Worm (Caenorhabditis elegans) whole organism, L4 larva: Measurements from ENCODE around the gene C11E4.6.

Experiments used
- D1046.2 ChIP-seq: fragments of 200-800 bp; sonication (Bioruptor generic); IDR thresholded peaks from 2 replicates; pipeline ENCODE4 v1.3.6; 2022; ENCODE audit warnings: missing genetic modification characterization, missing compliant biosample characterization
- F37D6.2 ChIP-seq: sonication (generic microtip); optimal IDR thresholded peaks from 2 replicates; lab custom pipeline; 2016; ENCODE audit warnings: mild to moderate bottlenecking, missing genetic modification characterization, missing compliant biosample characterization
- F44E2.7 ChIP-seq: fragments of 200-800 bp; sonication (Bioruptor generic); IDR thresholded peaks from 2 replicates; pipeline ENCODE4 v2.1.2; 2022; ENCODE audit warnings: missing genetic modification characterization, missing compliant biosample characterization
- F49E8.2 ChIP-seq: sonication (generic microtip); optimal IDR thresholded peaks from 2 replicates; lab custom pipeline; 2016; ENCODE audit warnings: missing compliant biosample characterization, mild to moderate bottlenecking, missing genetic modification characterization, borderline replicate concordance
- T20F7.1 ChIP-seq: fragments of 200-800 bp; sonication (Bioruptor generic); optimal IDR thresholded peaks from 2 replicates; lab custom pipeline; 2018; ENCODE audit warnings: mild to moderate bottlenecking, missing genetic modification characterization, missing compliant biosample characterization
- Y105C5A.15 ChIP-seq: fragments of 200-800 bp; sonication (Bioruptor generic); IDR thresholded peaks from 2 replicates; pipeline ENCODE4 v1.3.6; 2022; ENCODE audit warnings: missing genetic modification characterization, missing compliant biosample characterization
- ZK337.2 ChIP-seq: fragments of 200-800 bp; sonication (Bioruptor generic); IDR thresholded peaks from 2 replicates; pipeline ENCODE4 v1.3.6; 2022; ENCODE audit warnings: missing genetic modification reagents, missing genetic modification characterization, missing compliant biosample characterization
- ZK546.5 ChIP-seq, 2 experiments: sonication (generic microtip); optimal IDR thresholded peaks; 2 replicates each; lab custom pipeline; 2017; ENCODE audit warnings: missing biosample characterization in 2 of 2, missing genetic modification characterization in 2 of 2
- arid-1 ChIP-seq: fragments of 200-800 bp; sonication (Bioruptor generic); conservative IDR thresholded peaks from 2 replicates; pipeline ENCODE4 v1.3.6; 2022; ENCODE audit warnings: missing genetic modification reagents, missing genetic modification characterization, missing compliant biosample characterization
- attf-4 ChIP-seq: sonication (generic microtip); optimal IDR thresholded peaks from 3 replicates; lab custom pipeline; 2017; ENCODE audit warnings: missing biosample characterization, missing genetic modification characterization
- ceh-20 ChIP-seq: fragments of 200-800 bp; sonication (Bioruptor generic); IDR thresholded peaks from 2 replicates; pipeline ENCODE4 v1.3.6; 2022; ENCODE audit warnings: missing genetic modification reagents, missing genetic modification characterization, missing compliant biosample characterization
- ceh-28 ChIP-seq: fragments of 150-350 bp; optimal IDR thresholded peaks from 2 replicates; lab custom pipeline; 2014; ENCODE audit warnings: missing biosample characterization, missing genetic modification reagents, missing genetic modification characterization
- ceh-44 ChIP-seq: fragments of 200-800 bp; sonication (Bioruptor generic); IDR thresholded peaks from 2 replicates; pipeline ENCODE4 v1.3.6; 2022; ENCODE audit warnings: missing genetic modification reagents, missing genetic modification characterization, missing compliant biosample characterization
- ceh-62 ChIP-seq: sonication (generic microtip); optimal IDR thresholded peaks from 2 replicates; lab custom pipeline; 2017; ENCODE audit warnings: missing biosample characterization, missing genetic modification characterization
- daf-12 ChIP-seq: fragments of 150-350 bp; optimal IDR thresholded peaks from 2 replicates; lab custom pipeline; 2014; ENCODE audit warnings: missing biosample characterization, missing genetic modification reagents, missing genetic modification characterization
- daf-16 ChIP-seq, 3 experiments: sonication (generic microtip); optimal IDR thresholded peaks; 2 replicates each; lab custom pipeline; 2016 to 2017; ENCODE audit warnings: missing genetic modification characterization in 3 of 3, missing genetic modification reagents in 3 of 3, mild to moderate bottlenecking in 2 of 3, missing compliant biosample characterization in 2 of 3, missing biosample characterization in 1 of 3, moderate library complexity in 1 of 3
- daf-19 ChIP-seq: fragments of 200-800 bp; sonication (Bioruptor generic); conservative IDR thresholded peaks from 2 replicates; pipeline ENCODE4 v1.3.6; 2022; ENCODE audit warnings: missing genetic modification characterization, missing compliant biosample characterization
- egl-43 ChIP-seq: fragments of 200-800 bp; sonication (Bioruptor generic); IDR thresholded peaks from 2 replicates; pipeline ENCODE4 v1.3.6; 2022; ENCODE audit warnings: missing genetic modification reagents, missing genetic modification characterization, missing compliant biosample characterization
- fkh-10 ChIP-seq: fragments of 150-350 bp; optimal IDR thresholded peaks from 2 replicates; lab custom pipeline; 2014; ENCODE audit warnings: missing biosample characterization, missing genetic modification reagents, missing genetic modification characterization
- hif-1 ChIP-seq, 2 experiments: sonication (generic microtip); optimal IDR thresholded peaks; 2 replicates each; lab custom pipeline; 2016 to 2017; ENCODE audit warnings: missing compliant biosample characterization in 2 of 2, missing genetic modification characterization in 2 of 2, missing genetic modification reagents in 2 of 2, missing genotype in 2 of 2, mild to moderate bottlenecking in 1 of 2
- jun-1 ChIP-seq: fragments of 150-350 bp; optimal IDR thresholded peaks from 2 replicates; lab custom pipeline; 2014; ENCODE audit warnings: missing biosample characterization, missing genetic modification reagents, missing genetic modification characterization
- lin-13 ChIP-seq: fragments of 150-350 bp; optimal IDR thresholded peaks from 2 replicates; lab custom pipeline; 2014; ENCODE audit warnings: missing biosample characterization, missing genetic modification reagents, missing genetic modification characterization
- lir-3 ChIP-seq: sonication (generic microtip); optimal IDR thresholded peaks from 2 replicates; lab custom pipeline; 2016; ENCODE audit warnings: mild to moderate bottlenecking, missing genetic modification characterization, missing compliant biosample characterization
- lsy-2 ChIP-seq, 2 experiments: fragments of 150-350 bp in 1 of 2; sonication (generic microtip) in 1 of 2; optimal IDR thresholded peaks; 2 replicates each; lab custom pipeline; 2014 to 2017; ENCODE audit warnings: missing biosample characterization in 2 of 2, missing genetic modification characterization in 2 of 2
- mep-1 ChIP-seq: fragments of 150-350 bp; sonication (generic microtip); optimal IDR thresholded peaks from 3 replicates; lab custom pipeline; 2014; ENCODE audit warnings: missing biosample characterization, missing genetic modification characterization
- mes-2 ChIP-seq: sonication (generic microtip); optimal IDR thresholded peaks from 2 replicates; lab custom pipeline; 2016; ENCODE audit warnings: missing genotype, mild to moderate bottlenecking, missing genetic modification characterization, missing compliant biosample characterization; ENCODE audit not compliant: poor library complexity, severe bottlenecking
- nhr-102 ChIP-seq: sonication (generic microtip); optimal IDR thresholded peaks from 2 replicates; lab custom pipeline; 2016; ENCODE audit warnings: mild to moderate bottlenecking, missing genetic modification characterization, moderate library complexity, missing compliant biosample characterization
- nhr-11 ChIP-seq: fragments of 150-350 bp; optimal IDR thresholded peaks from 2 replicates; lab custom pipeline; 2014; ENCODE audit warnings: missing biosample characterization, missing genetic modification characterization
- nhr-237 ChIP-seq: sonication (generic microtip); optimal IDR thresholded peaks from 2 replicates; lab custom pipeline; 2017; ENCODE audit warnings: missing biosample characterization, missing genetic modification characterization
- nhr-25 ChIP-seq: sonication (generic microtip); optimal IDR thresholded peaks from 2 replicates; lab custom pipeline; 2017; ENCODE audit warnings: missing genetic modification characterization, mild to moderate bottlenecking, missing compliant biosample characterization, antibody characterized with exemption, moderate library complexity, borderline replicate concordance; ENCODE audit not compliant: insufficient read depth
- nhr-28 ChIP-seq: fragments of 150-350 bp; optimal IDR thresholded peaks from 2 replicates; lab custom pipeline; 2014; ENCODE audit warnings: missing biosample characterization, missing genetic modification characterization
- nhr-41 ChIP-seq: fragments of 200-800 bp; sonication (Bioruptor generic); IDR thresholded peaks from 2 replicates; pipeline ENCODE4 v1.3.6; 2022; ENCODE audit warnings: missing genetic modification reagents, missing genetic modification characterization, missing compliant biosample characterization
- nhr-42 ChIP-seq: fragments of 200-800 bp; sonication (Bioruptor generic); IDR thresholded peaks from 2 replicates; pipeline ENCODE4 v1.3.6; 2022; ENCODE audit warnings: missing genetic modification characterization, missing compliant biosample characterization
- nhr-6 ChIP-seq: fragments of 150-350 bp; optimal IDR thresholded peaks from 2 replicates; lab custom pipeline; 2014; ENCODE audit warnings: missing biosample characterization, missing genetic modification characterization
- nhr-77 ChIP-seq: fragments of 150-350 bp; optimal IDR thresholded peaks from 2 replicates; lab custom pipeline; 2014; ENCODE audit warnings: missing biosample characterization, missing genetic modification characterization
- pqm-1 ChIP-seq: sonication (generic microtip); optimal IDR thresholded peaks from 2 replicates; lab custom pipeline; 2017; ENCODE audit warnings: missing biosample characterization, missing genetic modification characterization
- sdz-12 ChIP-seq: fragments of 200-800 bp; sonication (Bioruptor generic); optimal IDR thresholded peaks from 2 replicates; lab custom pipeline; 2018; ENCODE audit warnings: mild to moderate bottlenecking, missing genetic modification characterization, missing compliant biosample characterization
- set-16 ChIP-seq: fragments of 200-800 bp; sonication (Bioruptor generic); IDR thresholded peaks from 2 replicates; pipeline ENCODE4 v1.3.6; 2022; ENCODE audit warnings: missing genetic modification reagents, missing genetic modification characterization, missing compliant biosample characterization
- skn-1 ChIP-seq: fragments of 150-350 bp; optimal IDR thresholded peaks from 2 replicates; lab custom pipeline; 2014; ENCODE audit warnings: missing biosample characterization, missing genetic modification characterization
- snpc-1.2 ChIP-seq: fragments of 200-800 bp; sonication (Bioruptor generic); IDR thresholded peaks from 2 replicates; pipeline ENCODE4 v1.3.6; 2022; ENCODE audit warnings: missing genetic modification reagents, missing genetic modification characterization, missing compliant biosample characterization
- spr-3 ChIP-seq: fragments of 200-800 bp; sonication (Bioruptor generic); optimal IDR thresholded peaks from 2 replicates; lab custom pipeline; 2018; ENCODE audit warnings: mild to moderate bottlenecking, missing genetic modification characterization, missing compliant biosample characterization
- tra-1 ChIP-seq: fragments of 200-800 bp; sonication (Bioruptor generic); IDR thresholded peaks from 2 replicates; pipeline ENCODE4 v1.3.6; 2022; ENCODE audit warnings: missing genetic modification reagents, missing genetic modification characterization, missing compliant biosample characterization
- unc-39 ChIP-seq: sonication (generic microtip); optimal IDR thresholded peaks from 2 replicates; lab custom pipeline; 2017; ENCODE audit warnings: missing biosample characterization, missing genetic modification characterization
- vab-7 ChIP-seq: fragments of 200-800 bp; sonication (Bioruptor generic); IDR thresholded peaks from 2 replicates; pipeline ENCODE4 v1.3.6; 2022; ENCODE audit warnings: missing genetic modification reagents, missing genetic modification characterization, missing compliant biosample characterization
- zag-1 ChIP-seq: fragments of 150-350 bp; optimal IDR thresholded peaks from 2 replicates; lab custom pipeline; 2014; ENCODE audit warnings: missing biosample characterization, missing genetic modification characterization
- zfp-2 ChIP-seq: sonication (generic microtip); optimal IDR thresholded peaks from 2 replicates; lab custom pipeline; 2016; ENCODE audit warnings: mild to moderate bottlenecking, missing genetic modification characterization, missing compliant biosample characterization
- zip-11 ChIP-seq: fragments of 200-800 bp; sonication (Bioruptor generic); IDR thresholded peaks from 2 replicates; pipeline ENCODE4 v1.3.6; 2022; ENCODE audit warnings: missing genetic modification characterization, missing compliant biosample characterization
- ztf-7 ChIP-seq: fragments of 150-350 bp; optimal IDR thresholded peaks from 2 replicates; lab custom pipeline; 2014; ENCODE audit warnings: missing biosample characterization, missing genetic modification characterization

Gene C11E4.6

DNA sequence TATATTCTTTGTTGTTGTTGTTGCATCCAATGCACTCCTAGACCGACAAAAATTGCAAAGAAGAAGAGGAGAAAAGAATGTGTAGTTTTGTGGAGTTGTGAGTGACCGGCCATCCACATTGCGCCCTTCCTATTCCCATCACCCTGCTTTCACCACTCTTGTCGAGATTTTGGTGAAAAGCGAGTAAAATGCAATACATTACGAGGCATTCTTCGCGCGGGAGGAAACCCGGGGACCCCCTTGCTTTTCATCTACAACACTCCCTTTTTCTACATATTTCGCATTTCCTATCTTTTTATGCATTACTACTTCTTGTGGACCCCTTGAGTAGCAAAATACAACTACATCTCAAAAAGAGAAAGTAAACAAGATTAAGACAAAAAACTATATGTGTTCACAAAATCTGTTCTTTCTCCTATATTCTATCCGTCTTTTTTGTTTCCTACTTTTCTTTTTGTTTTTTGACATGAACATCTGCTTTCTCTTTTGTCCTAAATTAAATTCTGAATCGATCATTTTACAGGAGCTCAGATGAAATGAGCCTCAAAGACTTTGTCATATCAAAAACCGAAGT lies at the start of gene C11E4.6:
C11E4.6 (plus strand) TSS at position 524 of the 574 bp plus-strand sequence.
- TF ChIP-seq lsy-2 (tag; optimal IDR thresholded peaks at IDR 0.05; lab: Kevin White, UChicago), result no peak
- peak; percentile 80 for TF ChIP-seq fkh-10 (GFP tag; lab: Kevin White, UChicago)

DNA sequence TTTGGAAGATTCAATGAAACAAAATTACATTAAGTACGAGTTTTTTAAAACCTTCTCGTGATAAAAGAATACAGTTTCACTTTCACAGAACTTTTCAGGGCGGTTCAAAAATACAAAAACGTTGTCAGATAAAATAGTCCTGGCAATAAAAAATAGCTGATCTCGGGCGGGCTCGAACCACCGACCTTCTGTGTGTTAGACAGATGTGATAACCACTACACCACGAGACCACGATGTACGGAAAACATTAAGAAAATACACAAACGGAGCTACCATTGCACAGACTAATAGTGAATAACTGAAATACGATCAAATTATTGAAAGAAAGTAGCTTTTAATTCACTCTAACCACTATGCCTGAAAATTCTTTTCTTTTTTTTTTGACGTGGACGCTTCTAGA lies 49.4 kb upstream of the C11E4.6 start:
- TF ChIP-seq ceh-62, result no peak
- no peak for TF ChIP-seq T20F7.1
- TF ChIP-seq sdz-12 (GFP tag; lab: Kevin White, UChicago), result no peak
- TF ChIP-seq nhr-11 (tag; lab: Kevin White, UChicago), result no peak
- TF ChIP-seq snpc-1.2, result no peak
- no peak for TF ChIP-seq zip-11 (GFP tag; lab: Robert Waterston, UW)
- no peak for TF ChIP-seq ceh-28 (tag; lab: Kevin White, UChicago)
- TF ChIP-seq nhr-41 (GFP tag; lab: Robert Waterston, UW), result no peak
- peak; percentile 30 to 40 for TF ChIP-seq daf-16 (GFP tag; optimal IDR thresholded peaks at IDR 0.05; lab: Kevin White, UChicago)
- peak; percentile 62 for TF ChIP-seq daf-16 (tag; optimal IDR thresholded peaks at IDR 0.05; lab: Kevin White, UChicago)
- no peak for TF ChIP-seq ztf-7 (tag; lab: Kevin White, UChicago)
- TF ChIP-seq nhr-6 (tag; lab: Kevin White, UChicago), result peak; percentile 36
- no peak for TF ChIP-seq unc-39
- 0 out of 2 replicates have a peak, but pooled peaks have one; percentile 53 for TF ChIP-seq D1046.2 (GFP tag; lab: Robert Waterston, UW)
- no peak for TF ChIP-seq zfp-2 (tag; lab: Kevin White, UChicago)
- TF ChIP-seq nhr-102 (tag; lab: Kevin White, UChicago), result peak; percentile 11
- no peak for TF ChIP-seq nhr-77
- no peak for TF ChIP-seq spr-3 (GFP tag; lab: Kevin White, UChicago)
- TF ChIP-seq nhr-28 (tag; lab: Kevin White, UChicago), result no peak
- no peak for TF ChIP-seq skn-1
- TF ChIP-seq lir-3 (tag; lab: Kevin White, UChicago), result no peak
- TF ChIP-seq Y105C5A.15 (GFP tag; lab: Robert Waterston, UW), result 0 out of 2 replicates have a peak, but pooled peaks have one; percentile 72
- no peak for TF ChIP-seq ZK546.5 (tag; optimal IDR thresholded peaks at IDR 0.05; lab: Kevin White, UChicago)
- TF ChIP-seq nhr-42 (GFP tag; lab: Robert Waterston, UW), result peak; percentile 63; the same call in 1 of the 2 replicates
- TF ChIP-seq ceh-20, result 0 out of 2 replicates have a peak, but pooled peaks have one; percentile 28
- no peak for TF ChIP-seq nhr-237 (tag; lab: Kevin White, UChicago)
- no peak for TF ChIP-seq daf-12 (tag; lab: Kevin White, UChicago)
- peak in 1 of 2 experiments; percentile 38 for TF ChIP-seq hif-1 (tag; optimal IDR thresholded peaks at IDR 0.05; lab: Kevin White, UChicago)
- TF ChIP-seq nhr-25 (tag; lab: Kevin White, UChicago), result no peak
- no peak for TF ChIP-seq fkh-10 (GFP tag; lab: Kevin White, UChicago)
- no peak for TF ChIP-seq lin-13
- TF ChIP-seq jun-1, result no peak
- TF ChIP-seq zag-1, result no peak
- 0 out of 2 replicates have a peak, but pooled peaks have one; percentile 18 for TF ChIP-seq F44E2.7 (GFP tag; lab: Robert Waterston, UW)
- no peak for TF ChIP-seq pqm-1
- no peak for TF ChIP-seq attf-4 (tag; lab: Kevin White, UChicago)
- TF ChIP-seq F37D6.2 (tag; lab: Kevin White, UChicago), result no peak
- peak; percentile 80 for TF ChIP-seq vab-7 (GFP tag; lab: Robert Waterston, UW)
- TF ChIP-seq mep-1 (tag; lab: Kevin White, UChicago), result peak; percentile 64
- TF ChIP-seq ceh-44, result no peak
- TF ChIP-seq ZK337.2 (GFP tag; lab: Robert Waterston, UW), result no peak
- TF ChIP-seq set-16 (GFP tag; lab: Robert Waterston, UW), result no peak
- TF ChIP-seq tra-1 (GFP tag; lab: Robert Waterston, UW), result peak; percentile 74
- peak; percentile 76; the same call in 1 of the 2 replicates for TF ChIP-seq egl-43 (GFP tag; lab: Robert Waterston, UW)
- TF ChIP-seq arid-1 (GFP tag; lab: Robert Waterston, UW), result peak; percentile 69; the same call in 1 of the 2 replicates
- no peak for TF ChIP-seq F49E8.2
- TF ChIP-seq daf-19 (GFP tag; lab: Robert Waterston, UW), result peak; percentile 67; the same call in 1 of the 2 replicates
- TF ChIP-seq mes-2 (tag; lab: Kevin White, UChicago), result peak; percentile 78
